Fruit fly (Drosophila melanogaster) whole organism, embryonic: Measurements from ENCODE around the gene CG10232.

ENCODE experiments used
- Atf3 ChIP-seq: fragments of 200-800 bp; sonication (Bioruptor generic); optimal IDR thresholded peaks from 3 replicates; lab custom pipeline; 2016; ENCODE audit warnings: missing biosample characterization, missing genetic modification characterization
- CG10147 ChIP-seq: fragments of 200-800 bp; sonication (Bioruptor generic); optimal IDR thresholded peaks from 2 replicates; lab custom pipeline; 2019; ENCODE audit warnings: missing biosample characterization, mild to moderate bottlenecking, missing genetic modification characterization, moderate library complexity
- CG10654 ChIP-seq: fragments of 200-800 bp; sonication (Bioruptor generic); optimal IDR thresholded peaks from 2 replicates; lab custom pipeline; 2016; ENCODE audit warnings: missing biosample characterization, missing genetic modification characterization
- CG11093 ChIP-seq: fragments of 200-800 bp; sonication (Bioruptor generic); IDR thresholded peaks from 3 replicates; pipeline ENCODE4 v1.3.6; 2022; ENCODE audit warnings: missing biosample characterization, missing genetic modification characterization
- CG11398 ChIP-seq: fragments of 200-800 bp; sonication (Bioruptor generic); optimal IDR thresholded peaks from 2 replicates; lab custom pipeline; 2016; ENCODE audit warnings: missing biosample characterization, missing genetic modification characterization
- CG12219 ChIP-seq: fragments of 200-800 bp; sonication (Bioruptor generic); optimal IDR thresholded peaks from 3 replicates; lab custom pipeline; 2018; ENCODE audit warnings: missing biosample characterization, mild to moderate bottlenecking, missing genetic modification characterization
- CG12299 ChIP-seq: fragments of 200-800 bp; sonication (Bioruptor generic); optimal IDR thresholded peaks from 2 replicates; lab custom pipeline; 2018; ENCODE audit warnings: missing biosample characterization, mild to moderate bottlenecking, missing genetic modification characterization
- CG12769 ChIP-seq: fragments of 200-800 bp; sonication (Bioruptor generic); optimal IDR thresholded peaks from 2 replicates; lab custom pipeline; 2019; ENCODE audit warnings: missing biosample characterization, mild to moderate bottlenecking, missing genetic modification characterization, moderate library complexity
- CG13123 ChIP-seq: fragments of 200-800 bp; sonication (Bioruptor generic); optimal IDR thresholded peaks from 2 replicates; lab custom pipeline; 2016; ENCODE audit warnings: missing biosample characterization, missing genetic modification characterization
- CG13894 ChIP-seq: fragments of 200-800 bp; sonication (Bioruptor generic); optimal IDR thresholded peaks from 3 replicates; lab custom pipeline; 2018; ENCODE audit warnings: missing biosample characterization, mild to moderate bottlenecking, missing genetic modification characterization, moderate library complexity
- CG15011 ChIP-seq: fragments of 200-800 bp; sonication (Bioruptor generic); optimal IDR thresholded peaks from 3 replicates; lab custom pipeline; 2018; ENCODE audit warnings: missing biosample characterization, mild to moderate bottlenecking, missing genetic modification characterization
- CG15269 ChIP-seq: fragments of 200-800 bp; sonication (Bioruptor generic); optimal IDR thresholded peaks from 2 replicates; lab custom pipeline; 2018; ENCODE audit warnings: missing biosample characterization, mild to moderate bottlenecking, missing genetic modification characterization, moderate library complexity
- CG15479 ChIP-seq: fragments of 200-800 bp; sonication (Bioruptor generic); optimal IDR thresholded peaks from 3 replicates; lab custom pipeline; 2019; ENCODE audit warnings: missing biosample characterization, mild to moderate bottlenecking, missing genetic modification characterization, moderate library complexity
- CG15601 ChIP-seq: fragments of 200-800 bp; sonication (Bioruptor generic); optimal IDR thresholded peaks from 3 replicates; lab custom pipeline; 2019; ENCODE audit warnings: missing biosample characterization, mild to moderate bottlenecking, missing genetic modification characterization, moderate library complexity
- CG16813 ChIP-seq: fragments of 200-800 bp; sonication (Bioruptor generic); IDR thresholded peaks from 3 replicates; pipeline ENCODE4 v1.3.6; 2022; ENCODE audit warnings: missing biosample characterization, missing genetic modification characterization; ENCODE audit not compliant: partially characterized antibody
- CG17186 ChIP-seq: fragments of 200-800 bp; sonication (Bioruptor generic); optimal IDR thresholded peaks from 3 replicates; lab custom pipeline; 2017; ENCODE audit warnings: missing biosample characterization, missing genetic modification reagents, missing genetic modification characterization
- CG17359 ChIP-seq: fragments of 200-800 bp; sonication (Bioruptor generic); optimal IDR thresholded peaks from 3 replicates; lab custom pipeline; 2018; ENCODE audit warnings: missing biosample characterization, mild to moderate bottlenecking, missing genetic modification characterization, moderate library complexity
- CG17912 ChIP-seq: fragments of 200-800 bp; sonication (Bioruptor generic); optimal IDR thresholded peaks from 2 replicates; lab custom pipeline; 2018; ENCODE audit warnings: missing biosample characterization, mild to moderate bottlenecking, missing genetic modification characterization
- CG18764 ChIP-seq: fragments of 200-800 bp; sonication (Bioruptor generic); optimal IDR thresholded peaks from 3 replicates; lab custom pipeline; 2016; ENCODE audit warnings: missing biosample characterization, missing genetic modification characterization
- CG4328 ChIP-seq: fragments of 200-800 bp; sonication (Bioruptor generic); optimal IDR thresholded peaks from 3 replicates; lab custom pipeline; 2017; ENCODE audit warnings: missing biosample characterization, missing genetic modification reagents, missing genetic modification characterization
- CG4820 ChIP-seq: fragments of 200-800 bp; sonication (Bioruptor generic); optimal IDR thresholded peaks from 3 replicates; lab custom pipeline; 2016; ENCODE audit warnings: missing biosample characterization, missing genetic modification characterization
- CG6254 ChIP-seq: fragments of 200-800 bp; sonication (Bioruptor generic); optimal IDR thresholded peaks from 3 replicates; lab custom pipeline; 2017; ENCODE audit warnings: mild to moderate bottlenecking, missing biosample characterization, missing genetic modification reagents, missing genetic modification characterization
- CG7556 ChIP-seq: fragments of 200-800 bp; sonication (Bioruptor generic); optimal IDR thresholded peaks from 2 replicates; lab custom pipeline; 2017; ENCODE audit warnings: missing biosample characterization, mild to moderate bottlenecking, missing genetic modification characterization
- CG7963 ChIP-seq: fragments of 200-800 bp; sonication (Bioruptor generic); IDR thresholded peaks from 3 replicates; pipeline ENCODE4 v1.3.6; 2022; ENCODE audit warnings: missing biosample characterization, missing genetic modification characterization; ENCODE audit not compliant: partially characterized antibody
- CG8359 ChIP-seq: fragments of 200-800 bp; sonication (Bioruptor generic); optimal IDR thresholded peaks from 2 replicates; lab custom pipeline; 2017; ENCODE audit warnings: missing biosample characterization, mild to moderate bottlenecking, missing genetic modification characterization, borderline replicate concordance
- CG8924 ChIP-seq: fragments of 200-800 bp; optimal IDR thresholded peaks from 3 replicates; lab custom pipeline; 2019; ENCODE audit warnings: missing biosample characterization, mild to moderate bottlenecking, missing genetic modification characterization, moderate library complexity
- Hey ChIP-seq: fragments of 200-800 bp; sonication (Bioruptor generic); optimal IDR thresholded peaks from 3 replicates; lab custom pipeline; 2018; ENCODE audit warnings: missing biosample characterization, mild to moderate bottlenecking, missing genetic modification characterization
- Max ChIP-seq: fragments of 200-800 bp; sonication (Bioruptor generic); optimal IDR thresholded peaks from 2 replicates; lab custom pipeline; 2016; ENCODE audit warnings: missing biosample characterization, mild to moderate bottlenecking, missing genetic modification characterization
- Usf ChIP-seq: fragments of 200-800 bp; sonication (Bioruptor generic); optimal IDR thresholded peaks from 2 replicates; lab custom pipeline; 2017; ENCODE audit warnings: missing genotype, missing biosample characterization, missing genetic modification characterization
- Vsx1 ChIP-seq: fragments of 200-800 bp; sonication (Bioruptor generic); optimal IDR thresholded peaks from 2 replicates; lab custom pipeline; 2017; ENCODE audit warnings: missing biosample characterization, mild to moderate bottlenecking, missing genetic modification characterization, missing genetic modification reagents
- YL-1 ChIP-seq: fragments of 200-800 bp; sonication (Bioruptor generic); optimal IDR thresholded peaks from 3 replicates; lab custom pipeline; 2017; ENCODE audit warnings: missing biosample characterization, mild to moderate bottlenecking, missing genetic modification characterization
- ap ChIP-seq: fragments of 200-800 bp; sonication (Bioruptor generic); IDR thresholded peaks from 2 replicates; pipeline ENCODE4 v1.3.6; 2022; ENCODE audit warnings: missing biosample characterization, missing genetic modification characterization
- ase ChIP-seq: fragments of 200-800 bp; sonication (Bioruptor generic); IDR thresholded peaks from 3 replicates; pipeline ENCODE4 v1.3.6; 2022; ENCODE audit warnings: missing biosample characterization, missing genetic modification characterization
- bbx ChIP-seq: fragments of 200-800 bp; sonication (Bioruptor generic); IDR thresholded peaks from 2 replicates; pipeline ENCODE4 v1.3.6; 2022; ENCODE audit warnings: missing biosample characterization, missing genetic modification characterization; ENCODE audit not compliant: partially characterized antibody
- bcd ChIP-seq: fragments of 200-800 bp; sonication (Bioruptor generic); optimal IDR thresholded peaks from 2 replicates; lab custom pipeline; 2017; ENCODE audit warnings: missing biosample characterization, mild to moderate bottlenecking, missing genetic modification characterization
- croc ChIP-seq: fragments of 200-800 bp; sonication (Bioruptor generic); conservative IDR thresholded peaks from 3 replicates; pipeline ENCODE4 v1.3.6; 2022; ENCODE audit warnings: missing biosample characterization, missing genetic modification characterization
- danr ChIP-seq: fragments of 200-800 bp; sonication (Bioruptor generic); IDR thresholded peaks from 2 replicates; pipeline ENCODE4 v1.3.6; 2022; ENCODE audit warnings: missing biosample characterization, missing genetic modification characterization
- fd96Cb ChIP-seq: fragments of 200-800 bp; sonication (Bioruptor generic); optimal IDR thresholded peaks from 2 replicates; lab custom pipeline; 2018; ENCODE audit warnings: missing biosample characterization, mild to moderate bottlenecking, missing genetic modification characterization, moderate library complexity
- jing ChIP-seq: fragments of 200-800 bp; sonication (Bioruptor generic); optimal IDR thresholded peaks from 2 replicates; lab custom pipeline; 2018; ENCODE audit warnings: missing biosample characterization, mild to moderate bottlenecking, missing genetic modification characterization
- nerfin-2 ChIP-seq: fragments of 200-800 bp; sonication (Bioruptor generic); IDR thresholded peaks from 2 replicates; pipeline ENCODE4 v1.3.6; 2022; ENCODE audit warnings: missing biosample characterization, missing genetic modification characterization; ENCODE audit not compliant: partially characterized antibody
- nmo ChIP-seq: fragments of 200-800 bp; sonication (Bioruptor generic); optimal IDR thresholded peaks from 2 replicates; lab custom pipeline; 2018; ENCODE audit warnings: missing biosample characterization, mild to moderate bottlenecking, missing genetic modification characterization, moderate library complexity
- org-1 ChIP-seq: fragments of 200-800 bp; sonication (Bioruptor generic); optimal IDR thresholded peaks from 2 replicates; lab custom pipeline; 2017; ENCODE audit warnings: missing biosample characterization, missing genetic modification characterization
- pb ChIP-seq: fragments of 200-800 bp; sonication (Bioruptor generic); optimal IDR thresholded peaks from 3 replicates; lab custom pipeline; 2016; ENCODE audit warnings: missing biosample characterization, missing genetic modification characterization
- sd ChIP-seq: fragments of 200-800 bp; sonication (Bioruptor generic); optimal IDR thresholded peaks from 3 replicates; lab custom pipeline; 2018; ENCODE audit warnings: missing biosample characterization, mild to moderate bottlenecking, missing genetic modification characterization, moderate library complexity
- sens ChIP-seq: fragments of 200-800 bp; sonication (Bioruptor generic); peaks from one replicate; lab custom pipeline; 2016; ENCODE audit warnings: missing biosample characterization, missing genetic modification characterization
- sug ChIP-seq: fragments of 200-800 bp; optimal IDR thresholded peaks from 2 replicates; lab custom pipeline; 2019; ENCODE audit warnings: missing biosample characterization, mild to moderate bottlenecking, missing genetic modification characterization, moderate library complexity
- wdn ChIP-seq: fragments of 200-800 bp; sonication (Bioruptor generic); IDR thresholded peaks from 2 replicates; pipeline ENCODE4 v1.3.6; 2022; ENCODE audit warnings: missing biosample characterization, missing genetic modification characterization
- zen ChIP-seq: fragments of 200-800 bp; sonication (Bioruptor generic); optimal IDR thresholded peaks from 3 replicates; lab custom pipeline; 2018; ENCODE audit warnings: missing biosample characterization, mild to moderate bottlenecking, missing genetic modification characterization, moderate library complexity
- zfh2 ChIP-seq: fragments of 200-800 bp; sonication (Bioruptor generic); optimal IDR thresholded peaks from 2 replicates; lab custom pipeline; 2016; ENCODE audit warnings: missing biosample characterization, missing genetic modification characterization

The CG10232 gene

DNA sequence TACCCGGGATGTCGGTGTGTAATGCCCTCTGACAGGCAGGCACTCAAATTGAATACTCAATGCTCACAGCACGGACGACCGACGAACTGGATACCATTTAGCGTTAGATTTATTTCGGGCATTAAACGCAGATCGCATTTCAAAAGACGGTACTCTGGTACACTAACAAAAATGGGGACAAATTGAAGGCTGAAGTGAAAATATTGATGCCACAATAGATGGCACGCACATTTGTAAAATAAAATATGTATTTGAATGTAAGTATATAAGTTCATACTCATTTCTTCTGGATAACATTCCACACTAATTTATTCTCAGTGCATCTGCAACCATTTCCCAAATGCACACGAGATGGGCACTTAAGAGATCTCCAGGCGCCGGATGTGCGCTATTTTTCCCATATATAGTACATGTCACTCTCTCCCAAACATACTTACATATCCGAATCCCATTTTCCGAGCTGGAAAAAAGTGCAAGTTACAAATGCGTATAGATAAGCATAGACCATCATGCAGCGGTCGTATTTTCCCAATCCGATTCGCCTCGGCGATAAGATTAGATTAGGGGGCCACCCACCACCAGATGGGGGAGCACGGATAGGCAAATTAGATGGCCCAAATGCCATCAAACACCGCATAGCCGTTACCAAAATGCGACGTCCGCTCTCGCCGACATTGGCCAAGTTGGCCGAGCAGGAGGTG, 11.8 kb downstream of the CG10232 start, which contains the start of gene CG10301 (continued):
- peak; percentile 67 for TF ChIP-seq CG15601 (tag; lab: Kevin White, UChicago)
- TF ChIP-seq CG12299: no peak
- peak; percentile 14 for TF ChIP-seq CG8359 (GFP tag; lab: Kevin White, UChicago)
- TF ChIP-seq YL-1: no peak
- TF ChIP-seq CG16813 (GFP tag; lab: Robert Waterston, UW): no peak
- no peak for TF ChIP-seq CG15479
- TF ChIP-seq Vsx1 (GFP tag; lab: Kevin White, UChicago): no peak
- TF ChIP-seq Usf (GFP tag; lab: Kevin White, UChicago): peak; percentile 44
- peak; percentile 59 for TF ChIP-seq CG12219 (GFP tag; lab: Kevin White, UChicago)
- peak; percentile 42; the same call in 1 of the 3 replicates for TF ChIP-seq croc (GFP tag; lab: Robert Waterston, UW)
- peak; percentile 20 for TF ChIP-seq Max
- TF ChIP-seq CG11398 (GFP tag; lab: Kevin White, UChicago): no peak
- peak; percentile 8 for TF ChIP-seq CG12769 (tag; lab: Kevin White, UChicago)
- TF ChIP-seq CG15269 (tag; lab: Kevin White, UChicago): peak; percentile 41
- peak; percentile 49 for TF ChIP-seq bcd (GFP tag; lab: Kevin White, UChicago)
- TF ChIP-seq Hey (tag; lab: Kevin White, UChicago): no peak
- peak; percentile 67 for TF ChIP-seq CG4820 (GFP tag; lab: Kevin White, UChicago)
- peak; percentile 35 for TF ChIP-seq org-1 (GFP tag; lab: Kevin White, UChicago)
- TF ChIP-seq CG13894 (tag; lab: Kevin White, UChicago): no peak
- TF ChIP-seq CG10654 (GFP tag; lab: Kevin White, UChicago): peak; percentile 47
- TF ChIP-seq bbx: no peak
- TF ChIP-seq nerfin-2 (GFP tag; lab: Robert Waterston, UW): no peak
- TF ChIP-seq CG18764: peak; percentile 47
- no peak for TF ChIP-seq CG10147 (GFP tag; lab: Kevin White, UChicago)
- TF ChIP-seq Atf3: peak; percentile 17
- peak; percentile 64 for TF ChIP-seq CG17359 (tag; lab: Kevin White, UChicago)
- TF ChIP-seq CG17186: peak; percentile 26
- peak; percentile 76 for TF ChIP-seq nmo (GFP tag; lab: Kevin White, UChicago)
- no peak for TF ChIP-seq CG4328 (GFP tag; lab: Kevin White, UChicago)
- TF ChIP-seq CG17912 (GFP tag; lab: Kevin White, UChicago): no peak
- TF ChIP-seq sens (GFP tag; lab: Kevin White, UChicago): peak; percentile 97
- peak; percentile 42 for TF ChIP-seq jing (GFP tag; lab: Kevin White, UChicago)
- no peak for TF ChIP-seq CG11093
- peak; percentile 67 for TF ChIP-seq CG6254 (GFP tag; lab: Kevin White, UChicago)
- TF ChIP-seq ap: 0 out of 2 replicates have a peak, but pooled peaks have one; percentile 39
- peak; percentile 38 for TF ChIP-seq CG7556
- no peak for TF ChIP-seq danr (GFP tag; lab: Robert Waterston, UW)
- no peak for TF ChIP-seq CG7963 (GFP tag; lab: Robert Waterston, UW)
- no peak for TF ChIP-seq CG15011 (GFP tag; lab: Kevin White, UChicago)
- peak; percentile 68 for TF ChIP-seq CG8924 (tag; lab: Kevin White, UChicago)
- TF ChIP-seq pb: no peak
- peak; percentile 84 for TF ChIP-seq zen (tag; lab: Kevin White, UChicago)
- TF ChIP-seq wdn (GFP tag; lab: Robert Waterston, UW): no peak
- TF ChIP-seq ase (GFP tag; lab: Robert Waterston, UW): no peak
- no peak for TF ChIP-seq zfh2 (GFP tag; lab: Kevin White, UChicago)
- peak; percentile 69 for TF ChIP-seq fd96Cb
- no peak for TF ChIP-seq sug (tag; lab: Kevin White, UChicago)
- TF ChIP-seq sd: peak; percentile 3
- TF ChIP-seq CG13123 (GFP tag; lab: Kevin White, UChicago): no peak
